Fruit fly (Drosophila melanogaster): ENCODE data around the gene mew.

Gene mew

dm6 chrX:13214056-13214455 lies 44.2 kb downstream of the mew start (continued):
- peak; percentile 43 for TF ChIP-seq her (GFP tag; optimal IDR thresholded peaks at IDR 0.05)
- TF ChIP-seq bab2 (GFP tag; optimal IDR thresholded peaks at IDR 0.05): peak; percentile 60
- no peak for TF ChIP-seq Dfd (GFP tag; optimal IDR thresholded peaks at IDR 0.05)
- TF ChIP-seq eve (GFP tag; optimal IDR thresholded peaks at IDR 0.05): peak in 1 of 2 experiments; percentile 61
- no peak for TF ChIP-seq Bgb (GFP tag; IDR thresholded peaks at IDR 0.05; ENCODE audit: partially characterized antibody)
- peak; percentile 50 for TF ChIP-seq wdn (GFP tag; IDR thresholded peaks at IDR 0.05)
- TF ChIP-seq CG5953 (GFP tag; IDR thresholded peaks at IDR 0.05): peak; percentile 56
- peak; percentile 6 for TF ChIP-seq Nf-YC (tag; optimal IDR thresholded peaks at IDR 0.05)
- TF ChIP-seq ase (GFP tag; IDR thresholded peaks at IDR 0.05): peak; percentile 67; the same call in 2 of the 3 replicates
- TF ChIP-seq Oli (tag; optimal IDR thresholded peaks at IDR 0.05): peak; percentile 50
- peak; percentile 2 for TF ChIP-seq nom (GFP tag; optimal IDR thresholded peaks at IDR 0.05)
- no peak; the same call in 2 of the 3 replicates for TF ChIP-seq CG11560 (tag; IDR thresholded peaks at IDR 0.05)
- no peak for TF ChIP-seq ato (GFP tag; IDR thresholded peaks at IDR 0.05; ENCODE audit: partially characterized antibody)
- TF ChIP-seq br (optimal IDR thresholded peaks at IDR 0.05): no peak
- peak; percentile 27; the same call in 1 of the 2 replicates for TF ChIP-seq Rx (GFP tag; IDR thresholded peaks at IDR 0.05)
- peak; percentile 19 for TF ChIP-seq NC2α (GFP tag; optimal IDR thresholded peaks at IDR 0.05)
- peak; percentile 46 for TF ChIP-seq zfh2 (GFP tag; optimal IDR thresholded peaks at IDR 0.05)
- TF ChIP-seq ssp (GFP tag; IDR thresholded peaks at IDR 0.05): no peak
- TF ChIP-seq crc (GFP tag; optimal IDR thresholded peaks at IDR 0.05): peak; percentile 43
- TF ChIP-seq CG14441 (GFP tag; IDR thresholded peaks at IDR 0.05): peak; percentile 73
- peak; percentile 79 for TF ChIP-seq lilli (GFP tag; optimal IDR thresholded peaks at IDR 0.05)
- no peak for TF ChIP-seq CG7963 (GFP tag; IDR thresholded peaks at IDR 0.05; ENCODE audit: partially characterized antibody)
- peak; percentile 31 for TF ChIP-seq Asciz (GFP tag; optimal IDR thresholded peaks at IDR 0.05)
- TF ChIP-seq grau (tag; optimal IDR thresholded peaks at IDR 0.05): peak; percentile 51
- TF ChIP-seq CG14965 (GFP tag; optimal IDR thresholded peaks at IDR 0.05; ENCODE audit: borderline replicate concordance): no peak
- peak; percentile 15; the same call in 1 of the 2 replicates for TF ChIP-seq CG31441 (GFP tag; IDR thresholded peaks at IDR 0.05)
- 0 out of 3 replicates have a peak, but pooled peaks have one; percentile 46 for TF ChIP-seq Optix (GFP tag; IDR thresholded peaks at IDR 0.05)
- no peak for TF ChIP-seq CG11093 (GFP tag; IDR thresholded peaks at IDR 0.05)
- TF ChIP-seq CG8281 (tag; optimal IDR thresholded peaks at IDR 0.05): no peak
- no peak for TF ChIP-seq Doc2 (GFP tag; IDR thresholded peaks at IDR 0.05)
- TF ChIP-seq sens-2 (GFP tag; IDR thresholded peaks at IDR 0.05): peak; percentile 64
- no peak for TF ChIP-seq CG15696 (tag; optimal IDR thresholded peaks at IDR 0.05)
- peak; percentile 22 for TF ChIP-seq CG17802 (tag; optimal IDR thresholded peaks at IDR 0.05)
- no peak for TF ChIP-seq ac (GFP tag; optimal IDR thresholded peaks at IDR 0.05)
- peak; percentile 69 for TF ChIP-seq HmgD (GFP tag; optimal IDR thresholded peaks at IDR 0.05)
- TF ChIP-seq sna (GFP tag; IDR thresholded peaks at IDR 0.05; ENCODE audit: partially characterized antibody): no peak
- no peak for TF ChIP-seq sc (optimal IDR thresholded peaks at IDR 0.05)
- TF ChIP-seq sc (GFP tag; optimal IDR thresholded peaks at IDR 0.05): peak; percentile 24
- TF ChIP-seq CG32532 (GFP tag; IDR thresholded peaks at IDR 0.05): peak; percentile 75
- peak; percentile 69 for TF ChIP-seq CG6689 (GFP tag; IDR thresholded peaks at IDR 0.05)
- TF ChIP-seq fru (optimal IDR thresholded peaks at IDR 0.05): no peak
- TF ChIP-seq bcd (GFP tag; optimal IDR thresholded peaks at IDR 0.05): peak; percentile 56
- peak; percentile 61 for TF ChIP-seq maf-S (GFP tag; optimal IDR thresholded peaks at IDR 0.05)
- TF ChIP-seq E2f2 (GFP tag; IDR thresholded peaks at IDR 0.05): peak; percentile 85
- no peak for TF ChIP-seq twi (tag; optimal IDR thresholded peaks at IDR 0.05)
- no peak for TF ChIP-seq Tbp (GFP tag; optimal IDR thresholded peaks at IDR 0.05)
- TF ChIP-seq MESR4 (GFP tag; optimal IDR thresholded peaks at IDR 0.05): no peak
- no peak for TF ChIP-seq CG9797 (GFP tag; optimal IDR thresholded peaks at IDR 0.05)
- no peak for TF ChIP-seq CG2875 (GFP tag; optimal IDR thresholded peaks at IDR 0.05)
- peak; percentile 46; the same call in 1 of the 2 replicates for TF ChIP-seq CG1024 (GFP tag; IDR thresholded peaks at IDR 0.05)
- TF ChIP-seq CG2199 (GFP tag; IDR thresholded peaks at IDR 0.05): no peak
- no peak for TF ChIP-seq tap (tag; optimal IDR thresholded peaks at IDR 0.05)
- no peak for TF ChIP-seq aop (GFP tag; IDR thresholded peaks at IDR 0.05)
